Fruit fly (Drosophila melanogaster): Measurements from ENCODE around the gene CG32756.

Gene CG32756

DNA sequence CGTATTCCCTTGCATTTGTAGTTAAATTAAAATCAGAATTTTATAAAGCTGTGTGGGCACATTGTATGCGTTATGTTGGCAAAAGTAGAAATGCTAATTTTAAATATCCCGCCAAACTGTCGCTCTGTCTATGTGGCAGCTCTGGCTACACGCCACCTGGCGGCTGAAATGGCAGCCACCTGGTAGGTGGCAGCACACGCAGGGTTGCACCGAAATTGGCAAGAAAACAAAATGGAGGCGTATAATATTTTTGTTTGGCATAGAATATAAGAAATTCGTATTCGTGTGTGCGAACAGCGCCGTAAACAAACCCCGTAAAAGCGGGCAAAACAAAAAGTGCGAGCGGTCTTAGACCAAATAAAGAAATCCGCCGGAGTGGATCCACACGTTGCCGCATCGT is 37.6 kb upstream of the CG32756 start, which contains the start of gene CG12236:
TSS of gene CG12236 (plus strand) at position 220 of the 400 bp plus-strand sequence.
- TF ChIP-seq NFAT (GFP tag; IDR thresholded peaks at IDR 0.05) (peak; percentile 78), gcm2 (GFP tag; optimal IDR thresholded peaks at IDR 0.05) (peak; percentile 40), pros (GFP tag; optimal IDR thresholded peaks at IDR 0.05) (peak; percentile 12), BEAF-32 (GFP tag; optimal IDR thresholded peaks at IDR 0.05) (peak; percentile 54), onecut (GFP tag; IDR thresholded peaks at IDR 0.05) (0 out of 2 replicates have a peak, but pooled peaks have one; percentile 30), HLHmδ (GFP tag; optimal IDR thresholded peaks at IDR 0.05) (peak; percentile 38), pzg (GFP tag; optimal IDR thresholded peaks at IDR 0.05) (peak; percentile 97), CG6791 (GFP tag; IDR thresholded peaks at IDR 0.05; ENCODE audit: partially characterized antibody) (peak; percentile 59; the same call in 2 of the 3 replicates), CG3847 (GFP tag; IDR thresholded peaks at IDR 0.05) (peak; percentile 83), CG1024 (GFP tag; IDR thresholded peaks at IDR 0.05) (0 out of 2 replicates have a peak, but pooled peaks have one; percentile 37), CG33213 (GFP tag; optimal IDR thresholded peaks at IDR 0.05) (peak; percentile 67), CG2120 (GFP tag; optimal IDR thresholded peaks at IDR 0.05) (peak; percentile 36), sr (GFP tag; IDR thresholded peaks at IDR 0.05) (0 out of 3 replicates have a peak, but pooled peaks have one; percentile 36), CG1603 (tag; optimal IDR thresholded peaks at IDR 0.05) (peak; percentile 88), CG3407 (GFP tag; optimal IDR thresholded peaks at IDR 0.05) (no peak), CG2116 (GFP tag; optimal IDR thresholded peaks at IDR 0.05) (peak; percentile 99), pho (GFP tag; optimal IDR thresholded peaks at IDR 0.05) (peak; percentile 45), CG13287 (GFP tag; IDR thresholded peaks at IDR 0.05; ENCODE audit: partially characterized antibody) (peak; percentile 50; the same call in 1 of the 2 replicates), CG17802 (tag; optimal IDR thresholded peaks at IDR 0.05) (no peak), ase (GFP tag; IDR thresholded peaks at IDR 0.05) (no peak), Optix (GFP tag; IDR thresholded peaks at IDR 0.05) (0 out of 3 replicates have a peak, but pooled peaks have one; percentile 21), MTF-1 (GFP tag; optimal IDR thresholded peaks at IDR 0.05; ENCODE audit: borderline replicate concordance) (peak; percentile 63), Vsx1 (GFP tag; optimal IDR thresholded peaks at IDR 0.05) (no peak), dm (GFP tag; optimal IDR thresholded peaks at IDR 0.05) (peak; percentile 63), CG6689 (GFP tag; IDR thresholded peaks at IDR 0.05) (peak; percentile 30; the same call in 1 of the 2 replicates), CG7928 (GFP tag; optimal IDR thresholded peaks at IDR 0.05) (peak; percentile 61), zen (tag; optimal IDR thresholded peaks at IDR 0.05) (peak; percentile 42), hth (optimal IDR thresholded peaks at IDR 0.05) (no peak), CG13894 (tag; optimal IDR thresholded peaks at IDR 0.05) (peak; percentile 71), CG9609 (GFP tag; optimal IDR thresholded peaks at IDR 0.05) (peak; percentile 11), Blimp-1 (GFP tag; optimal IDR thresholded peaks at IDR 0.05) (no peak), nerfin-1 (tag; optimal IDR thresholded peaks at IDR 0.05) (peak; percentile 4), hb (GFP tag; IDR thresholded peaks at IDR 0.05; ENCODE audit: partially characterized antibody) (no peak), H2.0 (GFP tag; IDR thresholded peaks at IDR 0.05) (0 out of 2 replicates have a peak, but pooled peaks have one; percentile 12), tin (GFP tag; optimal IDR thresholded peaks at IDR 0.05) (peak; percentile 42), gcm (GFP tag; optimal IDR thresholded peaks at IDR 0.05) (no peak), nau (GFP tag; optimal IDR thresholded peaks at IDR 0.05) (no peak), Scr (GFP tag; IDR thresholded peaks at IDR 0.05; ENCODE audit: partially characterized antibody) (0 out of 2 replicates have a peak, but pooled peaks have one; percentile 23), Pdp1 (GFP tag; optimal IDR thresholded peaks at IDR 0.05) (peak; percentile 2 to 43), sima (GFP tag; optimal IDR thresholded peaks at IDR 0.05) (no peak), CG12391 (tag; optimal IDR thresholded peaks at IDR 0.05) (peak; percentile 46), CG17912 (GFP tag; optimal IDR thresholded peaks at IDR 0.05) (peak; percentile 68), CoRest (tag; optimal IDR thresholded peaks at IDR 0.05) (peak; percentile 65), rib (GFP tag; IDR thresholded peaks at IDR 0.05) (peak; percentile 96), ind (GFP tag; optimal IDR thresholded peaks at IDR 0.05) (peak; percentile 31), slp2 (GFP tag; optimal IDR thresholded peaks at IDR 0.05) (peak; percentile 10), chif (GFP tag; optimal IDR thresholded peaks at IDR 0.05) (peak in 1 of 2 experiments; percentile 25), Bdp1 (GFP tag; optimal IDR thresholded peaks at IDR 0.05) (no peak), CG11696 (GFP tag; IDR thresholded peaks at IDR 0.05) (no peak)
